Worm (Caenorhabditis elegans): ENCODE data around the gene F15D4.5.

ce11 chrII:13270776-13271175 lies 25.6 kb downstream of the F15D4.5 start, which contains the start of gene Y48C3A.5:
- TF ChIP-seq tab-1 (GFP tag; IDR thresholded peaks at IDR 0.05) (no peak), ztf-23 (GFP tag; IDR thresholded peaks at IDR 0.05) (no peak), ref-1 (GFP tag; conservative IDR thresholded peaks at IDR 0.05) (no peak), flt-1 (GFP tag; IDR thresholded peaks at IDR 0.05) (no peak), klf-2 (GFP tag; conservative IDR thresholded peaks at IDR 0.05) (no peak), T22C8.4 (GFP tag; IDR thresholded peaks at IDR 0.05) (no peak), med-1 (GFP tag; optimal IDR thresholded peaks at IDR 0.05; ENCODE audit: insufficient read depth) (no peak), cog-1 (tag; optimal IDR thresholded peaks at IDR 0.05) (no peak), ztf-29 (GFP tag; IDR thresholded peaks at IDR 0.05) (no peak)

All from whole organism, midembryonic.